Worm (Caenorhabditis elegans) whole organism, late embryonic: Measurements from ENCODE around the gene C29F7.3.

Experiments
- C08G9.2 ChIP-seq: sonication (generic microtip); optimal IDR thresholded peaks from 2 replicates; lab custom pipeline; 2016; ENCODE audit warnings: mild to moderate bottlenecking, missing genetic modification characterization, moderate library complexity, missing compliant biosample characterization
- C38D4.7 ChIP-seq: fragments of 200-800 bp; sonication (Bioruptor generic); optimal IDR thresholded peaks from 2 replicates; lab custom pipeline; 2018; ENCODE audit warnings: mild to moderate bottlenecking, missing genetic modification characterization, moderate library complexity, missing compliant biosample characterization
- F13H6.1 ChIP-seq: sonication (generic microtip); optimal IDR thresholded peaks from 2 replicates; lab custom pipeline; 2016; ENCODE audit warnings: missing genetic modification characterization, missing compliant biosample characterization
- K09A11.1 ChIP-seq: sonication (generic microtip); optimal IDR thresholded peaks from 2 replicates; lab custom pipeline; 2017; ENCODE audit warnings: antibody characterized with exemption, mild to moderate bottlenecking, missing genetic modification characterization, missing compliant biosample characterization; ENCODE audit not compliant: insufficient read depth
- Y22D7AL.16 ChIP-seq: sonication (generic microtip); optimal IDR thresholded peaks from 2 replicates; lab custom pipeline; 2016; ENCODE audit warnings: missing genetic modification characterization, missing compliant biosample characterization
- ahr-1 ChIP-seq: sonication (generic microtip); optimal IDR thresholded peaks from 2 replicates; lab custom pipeline; 2016; ENCODE audit warnings: missing genetic modification characterization, missing compliant biosample characterization
- ama-1 ChIP-seq: fragments of 150-350 bp; optimal IDR thresholded peaks from 2 replicates; lab custom pipeline; 2014
- ceh-14 ChIP-seq: sonication (generic microtip); optimal IDR thresholded peaks from 2 replicates; lab custom pipeline; 2016; ENCODE audit warnings: missing genotype, missing genetic modification characterization, missing compliant biosample characterization
- ceh-18 ChIP-seq: sonication (generic microtip); optimal IDR thresholded peaks from 2 replicates; lab custom pipeline; 2016; ENCODE audit warnings: missing genetic modification characterization, missing compliant biosample characterization
- ceh-19 ChIP-seq: fragments of 200-800 bp; sonication (Bioruptor generic); optimal IDR thresholded peaks from 2 replicates; lab custom pipeline; 2018; ENCODE audit warnings: mild to moderate bottlenecking, missing genetic modification characterization, missing compliant biosample characterization
- ceh-2 ChIP-seq: sonication (generic microtip); optimal IDR thresholded peaks from 2 replicates; lab custom pipeline; 2016; ENCODE audit warnings: missing genotype, missing genetic modification characterization, missing compliant biosample characterization
- ceh-22 ChIP-seq: sonication (generic microtip); optimal IDR thresholded peaks from 2 replicates; lab custom pipeline; 2017; ENCODE audit warnings: missing biosample characterization, missing genetic modification characterization
- ceh-30 ChIP-seq: fragments of 150-350 bp; optimal IDR thresholded peaks from 2 replicates; lab custom pipeline; 2014; ENCODE audit warnings: missing biosample characterization, missing genetic modification characterization
- ceh-31 ChIP-seq: sonication (generic microtip); optimal IDR thresholded peaks from 2 replicates; lab custom pipeline; 2016; ENCODE audit warnings: missing genetic modification characterization, missing compliant biosample characterization
- ceh-6 ChIP-seq: fragments of 200-800 bp; sonication (Bioruptor generic); optimal IDR thresholded peaks from 2 replicates; lab custom pipeline; 2018; ENCODE audit warnings: mild to moderate bottlenecking, missing genetic modification characterization, missing compliant biosample characterization
- ceh-9 ChIP-seq: sonication (generic microtip); optimal IDR thresholded peaks from 2 replicates; lab custom pipeline; 2016; ENCODE audit warnings: mild to moderate bottlenecking, missing genetic modification characterization, inconsistent platforms, missing compliant biosample characterization
- che-1 ChIP-seq: sonication (generic microtip); optimal IDR thresholded peaks from 2 replicates; lab custom pipeline; 2016; ENCODE audit warnings: mild to moderate bottlenecking, missing genetic modification characterization, missing compliant biosample characterization
- dve-1 ChIP-seq: sonication (generic microtip); optimal IDR thresholded peaks from 2 replicates; lab custom pipeline; 2017; ENCODE audit warnings: antibody characterized with exemption, mild to moderate bottlenecking, missing genetic modification characterization, missing compliant biosample characterization
- elt-2 ChIP-seq: sonication (generic microtip); optimal IDR thresholded peaks from 2 replicates; lab custom pipeline; 2016; ENCODE audit warnings: missing genetic modification reagents, missing genetic modification characterization, missing compliant biosample characterization
- fkh-10 ChIP-seq: fragments of 150-350 bp; optimal IDR thresholded peaks from 2 replicates; lab custom pipeline; 2014; ENCODE audit warnings: missing biosample characterization, missing genetic modification reagents, missing genetic modification characterization
- gmeb-2 ChIP-seq: sonication (generic microtip); optimal IDR thresholded peaks from 2 replicates; lab custom pipeline; 2016; ENCODE audit warnings: missing genetic modification characterization, inconsistent platforms, missing compliant biosample characterization
- hlh-13 ChIP-seq: fragments of 200-800 bp; sonication (Bioruptor generic); optimal IDR thresholded peaks from 2 replicates; lab custom pipeline; 2018; ENCODE audit warnings: mild to moderate bottlenecking, missing genetic modification characterization, missing compliant biosample characterization
- hlh-15 ChIP-seq: sonication (generic microtip); optimal IDR thresholded peaks from 2 replicates; lab custom pipeline; 2016; ENCODE audit warnings: missing genetic modification characterization, missing compliant biosample characterization
- madf-2 ChIP-seq: sonication (generic microtip); optimal IDR thresholded peaks from 2 replicates; lab custom pipeline; 2017; ENCODE audit warnings: missing genetic modification characterization, missing compliant biosample characterization
- mec-3 ChIP-seq: sonication (generic microtip); optimal IDR thresholded peaks from 2 replicates; lab custom pipeline; 2016; ENCODE audit warnings: borderline replicate concordance, missing genetic modification characterization, missing compliant biosample characterization
- nhr-11 ChIP-seq: fragments of 150-350 bp; optimal IDR thresholded peaks from 2 replicates; lab custom pipeline; 2014; ENCODE audit warnings: missing biosample characterization, missing genetic modification characterization
- odd-2 ChIP-seq: sonication (generic microtip); optimal IDR thresholded peaks from 2 replicates; lab custom pipeline; 2017; ENCODE audit warnings: antibody characterized with exemption, mild to moderate bottlenecking, missing genetic modification characterization, missing compliant biosample characterization
- pax-1 ChIP-seq: fragments of 150-350 bp; optimal IDR thresholded peaks from 2 replicates; lab custom pipeline; 2014; ENCODE audit warnings: missing biosample characterization, missing genetic modification characterization
- pha-2 ChIP-seq: sonication (generic microtip); optimal IDR thresholded peaks from 2 replicates; lab custom pipeline; 2017; ENCODE audit warnings: mild to moderate bottlenecking, missing genetic modification characterization, missing compliant biosample characterization
- pros-1 ChIP-seq: fragments of 150-350 bp; optimal IDR thresholded peaks from 2 replicates; lab custom pipeline; 2014; ENCODE audit warnings: missing biosample characterization, missing genetic modification reagents, missing genetic modification characterization
- ref-2 ChIP-seq: sonication (generic microtip); optimal IDR thresholded peaks from 2 replicates; lab custom pipeline; 2016; ENCODE audit warnings: missing genetic modification characterization, missing compliant biosample characterization
- sdc-2 ChIP-seq: sonication (generic microtip); optimal IDR thresholded peaks from 2 replicates; lab custom pipeline; 2016; ENCODE audit warnings: missing genotype, missing genetic modification characterization, missing compliant biosample characterization
- sox-4 ChIP-seq: sonication (generic microtip); optimal IDR thresholded peaks from 2 replicates; lab custom pipeline; 2017; ENCODE audit warnings: mild to moderate bottlenecking, missing genetic modification characterization, inconsistent platforms, missing compliant biosample characterization
- tbx-2 ChIP-seq: sonication (generic microtip); optimal IDR thresholded peaks from 2 replicates; lab custom pipeline; 2016; ENCODE audit warnings: missing genetic modification characterization, missing compliant biosample characterization
- ttx-3 ChIP-seq: sonication (generic microtip); optimal IDR thresholded peaks from 2 replicates; lab custom pipeline; 2016; ENCODE audit warnings: missing genetic modification reagents, missing genetic modification characterization, missing compliant biosample characterization
- unc-3 ChIP-seq, 2 experiments: fragments of 200-800 bp in 1 of 2; sonication (Bioruptor generic) in 1 of 2; sonication (generic microtip) in 1 of 2; conservative IDR thresholded peaks in 1 of 2; optimal IDR thresholded peaks in 1 of 2; 2 replicates each; pipeline versions ENCODE4 v1.3.6 to Lab custom; 2016 to 2022; ENCODE audit warnings: missing compliant biosample characterization in 2 of 2, missing genetic modification characterization in 2 of 2, missing genetic modification reagents in 1 of 2
- unc-55 ChIP-seq: sonication (generic microtip); optimal IDR thresholded peaks from 2 replicates; lab custom pipeline; 2017; ENCODE audit warnings: missing biosample characterization, missing genetic modification reagents, missing genetic modification characterization
- zip-5 ChIP-seq: sonication (generic microtip); optimal IDR thresholded peaks from 2 replicates; lab custom pipeline; 2016; ENCODE audit warnings: missing genetic modification characterization, missing compliant biosample characterization
- ztf-16 ChIP-seq: sonication (generic microtip); optimal IDR thresholded peaks from 2 replicates; lab custom pipeline; 2017; ENCODE audit warnings: missing genetic modification characterization, missing compliant biosample characterization

The C29F7.3 gene

DNA sequence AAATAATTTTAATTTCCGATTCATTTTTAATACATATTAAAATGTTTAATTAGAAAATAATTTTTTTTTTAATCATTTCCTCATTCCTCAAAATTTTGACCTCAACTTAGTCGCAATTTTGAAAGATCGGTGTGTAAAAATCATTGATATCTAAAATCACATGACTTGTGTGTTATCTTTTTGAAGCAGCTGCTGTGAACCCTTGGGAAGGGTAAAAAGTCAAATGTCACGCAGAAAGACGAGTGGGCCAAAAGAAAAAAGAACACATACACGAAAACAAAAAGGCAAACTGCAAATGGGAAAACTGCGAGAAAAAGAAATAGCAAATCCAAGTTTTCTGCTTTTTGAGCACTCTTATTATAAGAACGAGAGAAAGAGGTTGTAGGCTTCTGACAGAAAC lies 36.5 kb downstream of the C29F7.3 start:
- no peak for TF ChIP-seq Y22D7AL.16
- no peak for TF ChIP-seq ceh-30 (tag; lab: Kevin White, UChicago)
- no peak for TF ChIP-seq ceh-31 (tag; lab: Kevin White, UChicago)
- TF ChIP-seq ceh-14 (tag; lab: Kevin White, UChicago) = no peak
- no peak for TF ChIP-seq ceh-19 (GFP tag; lab: Kevin White, UChicago)
- TF ChIP-seq che-1 = no peak
- TF ChIP-seq ref-2 (tag; lab: Kevin White, UChicago) = no peak
- no peak for TF ChIP-seq ceh-18 (tag; lab: Kevin White, UChicago)
- TF ChIP-seq C08G9.2 (tag; lab: Kevin White, UChicago) = no peak
- TF ChIP-seq, all 69 proteins: peak for 0

DNA sequence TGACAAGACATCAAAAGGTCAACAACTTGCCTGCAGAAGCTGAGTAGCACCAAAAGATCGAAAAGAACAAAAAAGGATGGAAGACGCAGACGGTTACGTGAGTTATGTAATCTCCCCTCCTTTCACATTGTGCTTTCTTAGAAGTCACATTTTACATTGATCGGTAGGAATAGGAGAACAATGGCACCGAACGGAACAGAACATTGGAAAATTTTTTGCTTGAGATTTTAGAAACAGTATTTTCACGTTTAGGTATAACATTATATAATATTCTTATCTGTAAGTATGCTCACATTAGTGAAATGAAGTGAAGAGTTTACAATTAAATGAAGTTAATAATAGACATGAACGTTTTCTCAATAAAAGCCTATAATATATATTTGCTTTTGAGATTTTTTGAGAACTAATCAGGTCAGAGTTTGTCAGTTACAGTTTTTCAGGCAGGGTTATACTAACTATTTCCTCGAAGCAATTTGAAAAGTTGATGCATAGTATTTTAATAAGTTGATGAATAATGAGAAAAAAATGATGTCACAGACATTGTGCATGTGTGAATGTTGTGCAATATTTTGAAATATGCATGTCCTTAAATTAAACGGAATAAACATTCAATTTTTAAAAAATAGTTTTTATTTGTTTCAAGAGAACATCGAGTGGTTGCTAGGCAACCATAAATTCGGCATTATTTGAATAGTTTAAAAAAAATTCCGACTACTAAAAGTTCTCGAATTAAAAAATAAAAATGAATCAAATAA lies 38.6 kb downstream of the C29F7.3 start:
- TF ChIP-seq ttx-3 = no peak
- no peak for TF ChIP-seq ceh-2 (tag; lab: Kevin White, UChicago)
- TF ChIP-seq ama-1 (lab: Kevin White, UChicago) = no peak
- TF ChIP-seq nhr-11 (tag; lab: Kevin White, UChicago) = no peak
- TF ChIP-seq Y22D7AL.16 = no peak
- TF ChIP-seq hlh-13 (GFP tag; lab: Kevin White, UChicago) = no peak
- TF ChIP-seq elt-2 = no peak
- no peak for TF ChIP-seq C08G9.2 (tag; lab: Kevin White, UChicago)
- TF ChIP-seq ceh-9 = no peak
- no peak for TF ChIP-seq ceh-22 (tag; lab: Kevin White, UChicago)
- TF ChIP-seq mec-3 (tag; lab: Kevin White, UChicago) = no peak
- no peak for TF ChIP-seq F13H6.1
- TF ChIP-seq sox-4 (tag; lab: Kevin White, UChicago) = no peak

DNA sequence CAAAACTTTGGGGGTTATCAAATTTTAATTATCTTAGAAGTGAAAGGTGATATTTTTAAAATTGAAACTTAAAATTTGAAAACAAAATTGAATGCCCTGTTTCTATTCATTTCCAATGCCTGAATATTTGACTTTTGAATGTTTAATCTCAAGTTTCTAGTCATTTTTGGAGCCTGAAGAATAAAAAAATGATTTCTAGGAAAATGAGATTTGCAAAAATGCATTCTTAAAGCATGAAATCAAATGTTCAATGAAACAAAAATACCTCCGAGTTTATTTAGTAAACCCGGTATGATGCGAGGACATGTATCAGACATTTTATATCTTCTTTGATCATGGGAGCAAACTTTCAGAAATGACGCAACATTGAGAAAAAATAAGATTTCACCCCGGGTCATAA lies 40.7 kb downstream of the C29F7.3 start:
- TF ChIP-seq K09A11.1 (no peak), pha-2 (tag; lab: Kevin White, UChicago) (no peak), dve-1 (no peak), unc-3 (GFP tag; conservative IDR thresholded peaks at IDR 0.05; lab: Robert Waterston, UW) (no peak), unc-3 (tag; optimal IDR thresholded peaks at IDR 0.05; lab: Kevin White, UChicago) (no peak), tbx-2 (no peak), ceh-18 (tag; lab: Kevin White, UChicago) (no peak), odd-2 (tag; lab: Kevin White, UChicago) (no peak), fkh-10 (no peak), unc-55 (GFP tag; lab: Kevin White, UChicago) (no peak), ceh-6 (no peak), ceh-9 (no peak), gmeb-2 (tag; lab: Kevin White, UChicago) (no peak), F13H6.1 (no peak), ceh-19 (GFP tag; lab: Kevin White, UChicago) (no peak), madf-2 (no peak)

DNA sequence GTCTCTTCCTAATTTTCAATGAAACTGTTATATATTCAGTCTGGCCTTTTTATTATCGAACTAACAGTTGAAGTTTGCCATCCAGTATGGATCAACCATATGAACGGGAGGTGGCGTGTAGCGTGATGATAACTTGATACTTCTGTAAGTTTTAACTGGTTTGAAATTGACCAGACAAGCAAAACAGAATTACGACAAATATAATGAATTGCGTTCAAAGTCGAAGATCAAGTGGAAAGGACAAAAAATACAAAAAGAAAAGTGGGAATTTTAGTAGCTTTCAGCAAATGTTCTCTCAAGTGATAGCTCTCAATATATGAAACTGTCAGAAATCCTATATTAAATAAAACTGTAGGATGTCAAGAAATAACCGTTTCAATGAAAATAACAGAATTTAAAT lies 42.9 kb downstream of the C29F7.3 start, which contains the start of the genes C49F8.14 and gem-1:
Gene C49F8.14, minus strand, starts transcription at position 99 of the 400 bp plus-strand sequence.
Gene gem-1, minus strand, starts transcription at position 142 of the 400 bp plus-strand sequence.
- no peak for TF ChIP-seq ama-1 (lab: Kevin White, UChicago)
- no peak for TF ChIP-seq hlh-15 (tag; lab: Kevin White, UChicago)
- no peak for TF ChIP-seq ceh-6
- no peak for TF ChIP-seq ceh-14 (tag; lab: Kevin White, UChicago)
- no peak for TF ChIP-seq ztf-16 (tag; lab: Kevin White, UChicago)
- TF ChIP-seq nhr-11 (tag; lab: Kevin White, UChicago) = no peak
- no peak for TF ChIP-seq unc-55 (GFP tag; lab: Kevin White, UChicago)
- TF ChIP-seq F13H6.1 = no peak
- no peak for TF ChIP-seq elt-2
- TF ChIP-seq ttx-3 = no peak
- TF ChIP-seq sdc-2 = no peak
- TF ChIP-seq sox-4 (tag; lab: Kevin White, UChicago) = no peak
- TF ChIP-seq C38D4.7 = no peak
- TF ChIP-seq pros-1 = no peak
- no peak for TF ChIP-seq zip-5
- no peak for TF ChIP-seq pax-1 (tag; lab: Kevin White, UChicago)
- TF ChIP-seq ahr-1 (tag; lab: Kevin White, UChicago) = no peak
- no peak for TF ChIP-seq madf-2
